Fruit fly (Drosophila melanogaster) whole organism, wandering third instar larva: ENCODE results near the gene CG3191.
A peak's percentile ranks its signal among the peaks of the same experiment; 100 is the strongest.

Source experiments
- Abd-B ChIP-seq: fragments of >200 bp; optimal IDR thresholded peaks from 2 replicates; lab custom pipeline; 2017; ENCODE audit warnings: missing biosample characterization, missing genetic modification characterization
- CG32264 ChIP-seq: fragments of 200-800 bp; sonication (Bioruptor generic); optimal IDR thresholded peaks from 2 replicates; lab custom pipeline; 2016; ENCODE audit warnings: missing biosample characterization, missing genetic modification characterization
- CG9705 ChIP-seq: fragments of 200-800 bp; sonication (Bioruptor generic); optimal IDR thresholded peaks from 2 replicates; lab custom pipeline; 2018; ENCODE audit warnings: missing biosample characterization, mild to moderate bottlenecking, missing genetic modification characterization
- CrebA ChIP-seq: fragments of 200-800 bp; sonication (Bioruptor generic); optimal IDR thresholded peaks from 2 replicates; lab custom pipeline; 2016; ENCODE audit warnings: missing biosample characterization, mild to moderate bottlenecking, missing genetic modification characterization, borderline replicate concordance
- Dfd ChIP-seq: fragments of >200 bp; optimal IDR thresholded peaks from 2 replicates; lab custom pipeline; 2017; ENCODE audit warnings: missing biosample characterization, missing genetic modification characterization
- Dif ChIP-seq: fragments of 200-275, 200-300 bp; sonication (Bioruptor generic); optimal IDR thresholded peaks from 2 replicates; lab custom pipeline; 2018; ENCODE audit warnings: missing biosample characterization, missing genetic modification characterization; ENCODE audit not compliant: partially characterized antibody
- GATAd ChIP-seq: sonication (Bioruptor generic); optimal IDR thresholded peaks from 2 replicates; lab custom pipeline; 2016; ENCODE audit warnings: missing biosample characterization, missing genetic modification characterization
- HLH106 ChIP-seq: fragments of 200-800 bp; optimal IDR thresholded peaks from 3 replicates; lab custom pipeline; 2019; ENCODE audit warnings: missing biosample characterization, mild to moderate bottlenecking, missing genetic modification characterization, moderate library complexity
- Hnf4 ChIP-seq: fragments of 200-800 bp; sonication (Bioruptor generic); optimal IDR thresholded peaks from 2 replicates; lab custom pipeline; 2016; ENCODE audit warnings: missing biosample characterization, mild to moderate bottlenecking, missing genetic modification characterization
- Hr78 ChIP-seq: fragments of >200 bp; optimal IDR thresholded peaks from 2 replicates; lab custom pipeline; 2017; ENCODE audit warnings: missing biosample characterization, missing genetic modification characterization
- Hr83 ChIP-seq: fragments of 200-300 bp; sonication (Bioruptor generic); optimal IDR thresholded peaks from 2 replicates; lab custom pipeline; 2016; ENCODE audit warnings: missing biosample characterization, mild to moderate bottlenecking, missing genetic modification characterization, moderate library complexity; ENCODE audit not compliant: poor library complexity, severe bottlenecking
- Jra ChIP-seq: sonication (Bioruptor generic); optimal IDR thresholded peaks from 2 replicates; lab custom pipeline; 2016; ENCODE audit warnings: missing biosample characterization, missing genetic modification characterization
- Mio ChIP-seq: sonication (Bioruptor generic); optimal IDR thresholded peaks from 2 replicates; lab custom pipeline; 2016; ENCODE audit warnings: missing biosample characterization, missing genetic modification characterization
- Myc ChIP-seq: fragments of >200 bp; optimal IDR thresholded peaks from 2 replicates; lab custom pipeline; 2017
- N ChIP-seq: fragments of >200 bp; optimal IDR thresholded peaks from 2 replicates; lab custom pipeline; 2018; ENCODE audit warnings: missing biosample characterization, missing external identifiers, missing genetic modification characterization
- OdsH ChIP-seq: fragments of 200-800 bp; sonication (Bioruptor generic); optimal IDR thresholded peaks from 2 replicates; lab custom pipeline; 2016; ENCODE audit warnings: missing biosample characterization, mild to moderate bottlenecking, missing genetic modification characterization
- Rel ChIP-seq, 2 experiments: fragments of 200-800 bp; sonication (Bioruptor generic) in 1 of 2; optimal IDR thresholded peaks; 2 replicates in 1 of 2; 3 replicates in 1 of 2; lab custom pipeline; 2016 to 2019; ENCODE audit warnings: mild to moderate bottlenecking in 2 of 2, missing biosample characterization in 2 of 2, missing genetic modification characterization in 2 of 2, moderate library complexity in 1 of 2
- Sp1 ChIP-seq: fragments of 200-800 bp; sonication (Bioruptor generic); optimal IDR thresholded peaks from 3 replicates; lab custom pipeline; 2019; ENCODE audit warnings: missing biosample characterization, mild to moderate bottlenecking, missing genetic modification characterization, moderate library complexity
- Vsx2 ChIP-seq: fragments of 200-300, 225-300 bp; sonication (Bioruptor generic); optimal IDR thresholded peaks from 2 replicates; lab custom pipeline; 2018; ENCODE audit warnings: missing biosample characterization, missing genetic modification characterization; ENCODE audit not compliant: partially characterized antibody
- br ChIP-seq: fragments of 200-800 bp; sonication (Bioruptor generic); optimal IDR thresholded peaks from 2 replicates; lab custom pipeline; 2016; ENCODE audit warnings: missing biosample characterization, missing genetic modification characterization
- brk ChIP-seq: fragments of 200-800 bp; sonication (Bioruptor generic); optimal IDR thresholded peaks from 2 replicates; lab custom pipeline; 2016; ENCODE audit warnings: missing biosample characterization, mild to moderate bottlenecking, missing genetic modification characterization
- dl ChIP-seq, 2 experiments: fragments of 175-275, 200-275 bp in 1 of 2; fragments of 200-275 bp in 1 of 2; sonication (Bioruptor generic); optimal IDR thresholded peaks; lab custom pipeline; 2018; ENCODE audit warnings: mild to moderate bottlenecking in 2 of 2, missing biosample characterization in 2 of 2, missing genetic modification characterization in 2 of 2, moderate library complexity in 2 of 2; ENCODE audit not compliant: partially characterized antibody in 2 of 2, insufficient read depth in 1 of 2
- dmrt93B ChIP-seq: fragments of 200-800 bp; sonication (Bioruptor generic); optimal IDR thresholded peaks from 2 replicates; lab custom pipeline; 2018; ENCODE audit warnings: missing biosample characterization, mild to moderate bottlenecking, missing genetic modification characterization
- dsf ChIP-seq: sonication (Bioruptor generic); optimal IDR thresholded peaks from 2 replicates; lab custom pipeline; 2016; ENCODE audit warnings: missing biosample characterization, missing genetic modification characterization, borderline replicate concordance
- ey ChIP-seq: fragments of 200-800 bp; sonication (Bioruptor generic); optimal IDR thresholded peaks from 2 replicates; lab custom pipeline; 2016; ENCODE audit warnings: missing biosample characterization, missing genetic modification characterization
- foxo ChIP-seq, 2 experiments: fragments of 200-800 bp; sonication (Bioruptor generic); optimal IDR thresholded peaks; 2 replicates in 1 of 2; 3 replicates in 1 of 2; lab custom pipeline; 2016 to 2017; ENCODE audit warnings: missing biosample characterization in 2 of 2, missing genetic modification characterization in 2 of 2
- fru ChIP-seq: fragments of 200-800 bp; sonication (Bioruptor generic); optimal IDR thresholded peaks from 3 replicates; lab custom pipeline; 2016; ENCODE audit warnings: missing biosample characterization, mild to moderate bottlenecking, missing genetic modification characterization
- h ChIP-seq: fragments of 200-800 bp; sonication (Bioruptor generic); optimal IDR thresholded peaks from 3 replicates; lab custom pipeline; 2016; ENCODE audit warnings: missing biosample characterization, mild to moderate bottlenecking, missing genetic modification characterization
- jim ChIP-seq: fragments of 175-275, 200-325 bp; sonication (Bioruptor generic); optimal IDR thresholded peaks from 2 replicates; lab custom pipeline; 2016; ENCODE audit warnings: missing biosample characterization, mild to moderate bottlenecking, missing genetic modification characterization
- lola ChIP-seq: fragments of >200 bp; optimal IDR thresholded peaks from 2 replicates; lab custom pipeline; 2017; ENCODE audit warnings: missing biosample characterization, missing genetic modification characterization
- pan ChIP-seq: fragments of >200 bp; optimal IDR thresholded peaks from 2 replicates; lab custom pipeline; 2017
- psq ChIP-seq: fragments of 200-800 bp; sonication (Bioruptor generic); optimal IDR thresholded peaks from 3 replicates; lab custom pipeline; 2017; ENCODE audit warnings: missing biosample characterization, mild to moderate bottlenecking, missing genetic modification characterization, moderate library complexity
- rgr ChIP-seq: fragments of 200-800 bp; sonication (Bioruptor generic); optimal IDR thresholded peaks from 3 replicates; lab custom pipeline; 2016; ENCODE audit warnings: missing biosample characterization, mild to moderate bottlenecking, missing genetic modification characterization
- sage ChIP-seq: fragments of 200-800 bp; sonication (Bioruptor generic); optimal IDR thresholded peaks from 2 replicates; lab custom pipeline; 2016; ENCODE audit warnings: missing biosample characterization, mild to moderate bottlenecking, missing genetic modification characterization
- sv ChIP-seq: fragments of 200-800 bp; sonication (Bioruptor generic); optimal IDR thresholded peaks from 3 replicates; lab custom pipeline; 2016; ENCODE audit warnings: missing biosample characterization, missing genetic modification characterization
- tai ChIP-seq: sonication (Bioruptor generic); optimal IDR thresholded peaks from 2 replicates; lab custom pipeline; 2016; ENCODE audit warnings: missing biosample characterization, missing genetic modification characterization
- usp ChIP-seq: fragments of >200 bp; optimal IDR thresholded peaks from 2 replicates; lab custom pipeline; 2017; ENCODE audit warnings: missing biosample characterization, missing genetic modification characterization
- woc ChIP-seq: sonication (Bioruptor generic); optimal IDR thresholded peaks from 2 replicates; lab custom pipeline; 2016; ENCODE audit warnings: missing biosample characterization, mild to moderate bottlenecking, missing genetic modification characterization

The CG3191 gene

DNA sequence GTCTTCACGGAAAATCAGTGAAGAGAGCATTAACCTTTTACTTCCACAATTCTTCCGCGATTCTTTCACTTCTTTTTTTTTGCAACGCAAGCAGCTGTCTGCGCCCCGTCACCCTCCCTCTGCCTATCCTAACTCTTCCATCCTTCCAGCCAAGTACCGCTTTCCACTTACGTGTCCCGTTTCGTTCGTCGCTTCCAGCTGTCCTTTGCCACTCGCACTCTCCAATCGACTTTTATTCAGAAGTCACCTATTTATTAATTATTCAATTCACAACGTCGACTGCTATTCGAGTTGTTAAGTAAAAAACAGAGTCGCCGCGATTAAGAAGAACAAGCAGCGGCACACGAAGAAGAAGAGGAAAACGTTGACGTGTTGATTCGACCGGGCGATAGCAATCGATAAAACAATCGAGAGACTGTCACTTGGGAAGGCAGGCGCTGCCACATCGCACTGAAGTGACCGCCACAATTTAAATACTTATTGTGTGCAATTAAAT lies 23.0 kb upstream of the CG3191 start, which contains the start of gene Grp170:
Grp170 (minus strand) TSS at position 365 of the 496 bp plus-strand sequence.
- TF ChIP-seq Hr78 (GFP tag; lab: Kevin White, UChicago) = no peak
- TF ChIP-seq Mio (GFP tag; lab: Kevin White, UChicago) = no peak
- no peak for TF ChIP-seq ey (GFP tag; lab: Kevin White, UChicago)
- TF ChIP-seq HLH106 = peak; percentile 15
- TF ChIP-seq sage (GFP tag; lab: Kevin White, UChicago) = no peak
- no peak for TF ChIP-seq fru (GFP tag; lab: Kevin White, UChicago)
- TF ChIP-seq N (GFP tag; lab: Kevin White, UChicago) = no peak
- TF ChIP-seq Rel (GFP tag; optimal IDR thresholded peaks at IDR 0.05; lab: Kevin White, UChicago) = no peak
- TF ChIP-seq Rel (tag; optimal IDR thresholded peaks at IDR 0.05; lab: Kevin White, UChicago) = peak; percentile 52
- peak; percentile 88 for TF ChIP-seq jim (GFP tag; lab: Kevin White, UChicago)
- TF ChIP-seq Sp1 (GFP tag; lab: Kevin White, UChicago) = peak; percentile 50
- TF ChIP-seq rgr (GFP tag; lab: Kevin White, UChicago) = no peak
- peak; percentile 12 for TF ChIP-seq h (GFP tag; lab: Kevin White, UChicago)
- no peak for TF ChIP-seq foxo (GFP tag; optimal IDR thresholded peaks at IDR 0.05; lab: Kevin White, UChicago)
- TF ChIP-seq psq = peak; percentile 30
- no peak for TF ChIP-seq CrebA (GFP tag; lab: Kevin White, UChicago)
- TF ChIP-seq Dfd (GFP tag; lab: Kevin White, UChicago) = no peak
- TF ChIP-seq lola = no peak
- TF ChIP-seq dsf (GFP tag; lab: Kevin White, UChicago) = no peak
- TF ChIP-seq Jra (GFP tag; lab: Kevin White, UChicago) = no peak
- TF ChIP-seq Vsx2 = no peak
- TF ChIP-seq pan = no peak
- no peak for TF ChIP-seq brk (GFP tag; lab: Kevin White, UChicago)
- no peak for TF ChIP-seq sv (GFP tag; lab: Kevin White, UChicago)
- no peak for TF ChIP-seq dl (GFP tag; optimal IDR thresholded peaks at IDR 0.05; lab: Kevin White, UChicago; ENCODE audit: insufficient read depth in 1 of 2, partially characterized antibody in 2 of 2)
- TF ChIP-seq Abd-B = no peak
- no peak for TF ChIP-seq usp (GFP tag; lab: Kevin White, UChicago)
- TF ChIP-seq Hr83 (GFP tag; lab: Kevin White, UChicago) = no peak
- no peak for TF ChIP-seq dmrt93B (GFP tag; lab: Kevin White, UChicago)
- no peak for TF ChIP-seq woc (GFP tag; lab: Kevin White, UChicago)
- no peak for TF ChIP-seq Hnf4

DNA sequence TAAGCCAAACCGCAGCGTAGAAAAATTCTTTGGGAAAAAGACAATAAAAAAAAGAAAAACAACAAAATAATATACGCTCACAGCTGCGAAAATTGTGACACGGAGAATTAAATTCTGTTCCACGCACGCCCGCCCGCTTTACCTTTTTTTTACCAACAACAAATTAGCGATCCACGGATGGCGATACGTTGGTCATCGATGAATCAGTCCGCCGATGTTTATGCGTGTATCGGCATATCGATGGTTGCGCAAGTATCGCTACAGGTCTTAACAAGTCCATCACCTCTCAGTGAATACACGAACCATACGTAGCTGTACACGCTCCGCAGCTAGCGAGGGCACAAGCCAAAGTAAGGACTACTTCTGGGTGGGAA lies 18.8 kb upstream of the CG3191 start, which contains the start of gene CG2924:
CG2924 (minus strand) TSS at position 205 of the 374 bp plus-strand sequence.
- TF ChIP-seq br (GFP tag; lab: Kevin White, UChicago) (peak; percentile 30), foxo (GFP tag; optimal IDR thresholded peaks at IDR 0.05; lab: Kevin White, UChicago) (peak in 1 of 2 experiments; percentile 69), CrebA (GFP tag; lab: Kevin White, UChicago) (no peak), Rel (GFP tag; optimal IDR thresholded peaks at IDR 0.05; lab: Kevin White, UChicago) (no peak), Rel (tag; optimal IDR thresholded peaks at IDR 0.05; lab: Kevin White, UChicago) (peak; percentile 30), Hr83 (GFP tag; lab: Kevin White, UChicago) (peak; percentile 95), N (GFP tag; lab: Kevin White, UChicago) (no peak), tai (GFP tag; lab: Kevin White, UChicago) (peak; percentile 90), pan (no peak), dsf (GFP tag; lab: Kevin White, UChicago) (peak; percentile 20), usp (GFP tag; lab: Kevin White, UChicago) (no peak), CG9705 (GFP tag; lab: Kevin White, UChicago) (peak; percentile 39), Hr78 (GFP tag; lab: Kevin White, UChicago) (no peak), Hnf4 (peak; percentile 85), Myc (lab: Kevin White, UChicago) (no peak), sv (GFP tag; lab: Kevin White, UChicago) (peak; percentile 59), Jra (GFP tag; lab: Kevin White, UChicago) (peak; percentile 78), dl (GFP tag; optimal IDR thresholded peaks at IDR 0.05; lab: Kevin White, UChicago; ENCODE audit: insufficient read depth in 1 of 2, partially characterized antibody in 2 of 2) (no peak), GATAd (GFP tag; lab: Kevin White, UChicago) (peak; percentile 13), lola (no peak), dmrt93B (GFP tag; lab: Kevin White, UChicago) (peak; percentile 6), psq (peak; percentile 2), HLH106 (peak; percentile 47), Sp1 (GFP tag; lab: Kevin White, UChicago) (peak; percentile 28), Vsx2 (no peak), fru (GFP tag; lab: Kevin White, UChicago) (peak; percentile 58), Abd-B (no peak), CG32264 (GFP tag; lab: Kevin White, UChicago) (no peak), ey (GFP tag; lab: Kevin White, UChicago) (peak; percentile 47), woc (GFP tag; lab: Kevin White, UChicago) (no peak), rgr (GFP tag; lab: Kevin White, UChicago) (peak; percentile 66), Dif (GFP tag; lab: Kevin White, UChicago) (no peak), h (GFP tag; lab: Kevin White, UChicago) (peak; percentile 74), brk (GFP tag; lab: Kevin White, UChicago) (no peak), Mio (GFP tag; lab: Kevin White, UChicago) (no peak), sage (GFP tag; lab: Kevin White, UChicago) (no peak), OdsH (peak; percentile 18), jim (GFP tag; lab: Kevin White, UChicago) (peak; percentile 85), Dfd (GFP tag; lab: Kevin White, UChicago) (no peak)
- TF ChIP-seq, all 38 proteins: peak for 21
